Worm (Caenorhabditis elegans) whole organism, L2 larva: Measurements from ENCODE around the gene W04G3.7.

Source experiments
- C34F6.9 ChIP-seq: fragments of 150-350 bp; optimal IDR thresholded peaks from 2 replicates; lab custom pipeline; 2014; ENCODE audit warnings: missing biosample characterization, missing genetic modification characterization
- R02D3.7 ChIP-seq: fragments of 150-350 bp; optimal IDR thresholded peaks from 2 replicates; lab custom pipeline; 2014; ENCODE audit warnings: missing biosample characterization, missing genetic modification characterization
- Y55F3AM.14 ChIP-seq: fragments of 200-800 bp; sonication (Bioruptor generic); optimal IDR thresholded peaks from 2 replicates; lab custom pipeline; 2018; ENCODE audit warnings: mild to moderate bottlenecking, missing genetic modification characterization, missing compliant biosample characterization
- ZK546.5 ChIP-seq: sonication (generic microtip); optimal IDR thresholded peaks from 2 replicates; lab custom pipeline; 2017; ENCODE audit warnings: missing biosample characterization, missing genetic modification characterization
- alr-1 ChIP-seq: fragments of 150-350 bp; optimal IDR thresholded peaks from 2 replicates; lab custom pipeline; 2014; ENCODE audit warnings: missing biosample characterization, missing genetic modification characterization
- ama-1 ChIP-seq: fragments of 150-350 bp; optimal IDR thresholded peaks from 2 replicates; lab custom pipeline; 2018; ENCODE audit warnings: inconsistent platforms
- blmp-1 ChIP-seq: sonication (generic microtip); optimal IDR thresholded peaks from 2 replicates; lab custom pipeline; 2017; ENCODE audit warnings: missing genetic modification characterization, mild to moderate bottlenecking, missing compliant biosample characterization, antibody characterized with exemption, moderate library complexity; ENCODE audit not compliant: insufficient read depth
- ceh-16 ChIP-seq: fragments of 150-350 bp; optimal IDR thresholded peaks from 2 replicates; lab custom pipeline; 2014; ENCODE audit warnings: missing biosample characterization, missing genetic modification characterization
- ceh-82 ChIP-seq: fragments of 150-350 bp; optimal IDR thresholded peaks from 2 replicates; lab custom pipeline; 2014; ENCODE audit warnings: missing biosample characterization, missing genetic modification characterization
- dmd-4 ChIP-seq: sonication (generic microtip); optimal IDR thresholded peaks from 2 replicates; lab custom pipeline; 2017; ENCODE audit warnings: missing biosample characterization, missing genetic modification characterization
- egl-27 ChIP-seq: sonication (generic microtip); optimal IDR thresholded peaks from 3 replicates; lab custom pipeline; 2017; ENCODE audit warnings: missing biosample characterization, missing genetic modification reagents, missing genetic modification characterization
- elt-1 ChIP-seq: fragments of 150-350 bp; optimal IDR thresholded peaks from 2 replicates; lab custom pipeline; 2014; ENCODE audit warnings: missing biosample characterization, missing genetic modification characterization
- elt-3 ChIP-seq: sonication (generic microtip); optimal IDR thresholded peaks from 2 replicates; lab custom pipeline; 2017; ENCODE audit warnings: missing biosample characterization, missing genetic modification characterization
- fos-1 ChIP-seq: fragments of 150-350 bp; optimal IDR thresholded peaks from 2 replicates; lab custom pipeline; 2014; ENCODE audit warnings: missing biosample characterization, missing genetic modification characterization
- lin-11 ChIP-seq: fragments of 150-350 bp; sonication (generic microtip); optimal IDR thresholded peaks from 2 replicates; lab custom pipeline; 2014; ENCODE audit warnings: missing biosample characterization, missing genetic modification characterization, inconsistent platforms, mixed read lengths
- lin-13 ChIP-seq: fragments of 150-350 bp; optimal IDR thresholded peaks from 2 replicates; lab custom pipeline; 2014; ENCODE audit warnings: missing biosample characterization, missing genetic modification reagents, missing genetic modification characterization
- lin-39 ChIP-seq: fragments of 150-350 bp; optimal IDR thresholded peaks from 2 replicates; lab custom pipeline; 2014; ENCODE audit warnings: missing biosample characterization, missing genetic modification reagents, missing genetic modification characterization
- lsy-2 ChIP-seq, 2 experiments: fragments of 150-350 bp in 1 of 2; sonication (generic microtip) in 1 of 2; optimal IDR thresholded peaks; 2 replicates each; lab custom pipeline; 2014 to 2017; ENCODE audit warnings: missing biosample characterization in 2 of 2, missing genetic modification characterization in 2 of 2
- nhr-10 ChIP-seq: sonication (generic microtip); optimal IDR thresholded peaks from 2 replicates; lab custom pipeline; 2017; ENCODE audit warnings: missing biosample characterization, missing genetic modification characterization
- nhr-11 ChIP-seq: fragments of 150-350 bp; optimal IDR thresholded peaks from 2 replicates; lab custom pipeline; 2014; ENCODE audit warnings: missing biosample characterization, missing genetic modification characterization
- nhr-129 ChIP-seq: fragments of 150-350 bp; optimal IDR thresholded peaks from 2 replicates; lab custom pipeline; 2014; ENCODE audit warnings: missing biosample characterization, missing genetic modification characterization
- nhr-23 ChIP-seq: fragments of 150-350 bp; optimal IDR thresholded peaks from 2 replicates; lab custom pipeline; 2014; ENCODE audit warnings: missing biosample characterization, missing genetic modification reagents, missing genetic modification characterization
- nhr-237 ChIP-seq: fragments of 150-350 bp; optimal IDR thresholded peaks from 2 replicates; lab custom pipeline; 2014; ENCODE audit warnings: missing biosample characterization, missing genetic modification characterization
- nhr-25 ChIP-seq: fragments of 150-350 bp; sonication (generic microtip); optimal IDR thresholded peaks from 3 replicates; lab custom pipeline; 2014; ENCODE audit warnings: missing biosample characterization, missing genetic modification characterization
- nhr-6 ChIP-seq: fragments of 150-350 bp; optimal IDR thresholded peaks from 2 replicates; lab custom pipeline; 2014; ENCODE audit warnings: missing biosample characterization, missing genetic modification characterization
- nhr-77 ChIP-seq: fragments of 150-350 bp; optimal IDR thresholded peaks from 2 replicates; lab custom pipeline; 2014; ENCODE audit warnings: missing biosample characterization, missing genetic modification characterization
- sem-4 ChIP-seq: fragments of 150-350 bp; optimal IDR thresholded peaks from 2 replicates; lab custom pipeline; 2014; ENCODE audit warnings: missing biosample characterization, missing genetic modification reagents, missing genetic modification characterization
- sma-3 ChIP-seq: sonication (generic microtip); optimal IDR thresholded peaks from 2 replicates; lab custom pipeline; 2016; ENCODE audit warnings: missing genetic modification reagents, missing genetic modification characterization, missing compliant biosample characterization
- sma-9 ChIP-seq, 2 experiments: fragments of 150-350 bp in 1 of 2; sonication (generic microtip) in 1 of 2; optimal IDR thresholded peaks; 2 replicates each; lab custom pipeline; 2014 to 2016; ENCODE audit warnings: missing genetic modification characterization in 2 of 2, mild to moderate bottlenecking in 1 of 2, missing biosample characterization in 1 of 2, missing compliant biosample characterization in 1 of 2, missing genetic modification reagents in 1 of 2, moderate library complexity in 1 of 2
- snpc-4 ChIP-seq: fragments of 150-350 bp; optimal IDR thresholded peaks from 2 replicates; lab custom pipeline; 2014; ENCODE audit warnings: missing biosample characterization, missing genetic modification characterization
- unc-55 ChIP-seq: fragments of 150-350 bp; sonication (generic microtip); optimal IDR thresholded peaks from 3 replicates; lab custom pipeline; 2014; ENCODE audit warnings: missing biosample characterization, missing genetic modification reagents, missing genetic modification characterization
- unc-62 ChIP-seq: fragments of 150-350 bp; optimal IDR thresholded peaks from 2 replicates; lab custom pipeline; 2014; ENCODE audit warnings: missing biosample characterization, missing genetic modification reagents, missing genetic modification characterization
- ztf-11 ChIP-seq: sonication (generic microtip); optimal IDR thresholded peaks from 2 replicates; lab custom pipeline; 2017; ENCODE audit warnings: missing biosample characterization, missing genetic modification characterization

W04G3.7 gene

ce11 chrX:11085162-11085561 lies at the start of gene W04G3.7:
Gene W04G3.7, minus strand, starts transcription at chrX:11085262.
- TF ChIP-seq sma-9 (GFP tag; optimal IDR thresholded peaks at IDR 0.05; lab: Kevin White, UChicago) (no peak), sma-9 (tag; optimal IDR thresholded peaks at IDR 0.05; lab: Kevin White, UChicago) (no peak), nhr-237 (no peak), nhr-11 (tag; lab: Kevin White, UChicago) (no peak), nhr-6 (tag; lab: Kevin White, UChicago) (no peak), snpc-4 (tag; lab: Kevin White, UChicago) (no peak)

- TF ChIP-seq lin-13 (GFP tag; lab: Kevin White, UChicago) (no peak), fos-1 (tag; lab: Kevin White, UChicago) (peak; percentile 26)
Observed at ce11 chrX:11132260-11132659, 47.2 kb upstream of the W04G3.7 start.

ce11 chrX:11126259-11126658 lies 41.2 kb upstream of the W04G3.7 start:
- TF ChIP-seq nhr-6 (tag; lab: Kevin White, UChicago) (no peak), C34F6.9 (tag; lab: Kevin White, UChicago) (no peak), Y55F3AM.14 (GFP tag; lab: Kevin White, UChicago) (no peak), blmp-1 (tag; lab: Kevin White, UChicago) (no peak), ceh-82 (tag; lab: Kevin White, UChicago) (no peak)

ce11 chrX:11125520-11125919 lies 40.5 kb upstream of the W04G3.7 start, which contains the start of gene alr-1:
Gene alr-1, minus strand, starts transcription at chrX:11125620.
- no peak for TF ChIP-seq alr-1 (tag; lab: Kevin White, UChicago)
- no peak for TF ChIP-seq ceh-16 (tag; lab: Kevin White, UChicago)
- TF ChIP-seq nhr-129 (tag; lab: Kevin White, UChicago) = no peak
- TF ChIP-seq nhr-23 (tag; lab: Kevin White, UChicago) = no peak
- no peak for TF ChIP-seq elt-3
- no peak for TF ChIP-seq unc-55 (GFP tag; lab: Kevin White, UChicago)
- no peak for TF ChIP-seq ZK546.5
- no peak for TF ChIP-seq unc-62 (GFP tag; lab: Kevin White, UChicago)
- no peak for TF ChIP-seq nhr-25 (tag; lab: Kevin White, UChicago)
- no peak for TF ChIP-seq sma-9 (GFP tag; optimal IDR thresholded peaks at IDR 0.05; lab: Kevin White, UChicago)
- TF ChIP-seq sma-9 (tag; optimal IDR thresholded peaks at IDR 0.05; lab: Kevin White, UChicago) = no peak
- TF ChIP-seq sma-3 (GFP tag; lab: Kevin White, UChicago) = no peak
- no peak for TF ChIP-seq egl-27 (tag; lab: Kevin White, UChicago)
- TF ChIP-seq nhr-77 = no peak
- no peak for TF ChIP-seq C34F6.9 (tag; lab: Kevin White, UChicago)
- no peak for TF ChIP-seq blmp-1 (tag; lab: Kevin White, UChicago)
- TF ChIP-seq ztf-11 = no peak

ce11 chrX:11123998-11124397 lies 38.9 kb upstream of the W04G3.7 start:
- no peak for TF ChIP-seq R02D3.7 (tag; lab: Kevin White, UChicago)
- TF ChIP-seq nhr-10 (tag; lab: Kevin White, UChicago) = no peak
- TF ChIP-seq lin-11 (tag; lab: Kevin White, UChicago) = no peak
- TF ChIP-seq ZK546.5 = no peak
- TF ChIP-seq sem-4 (tag; lab: Kevin White, UChicago) = no peak
- no peak for TF ChIP-seq sma-3 (GFP tag; lab: Kevin White, UChicago)
- no peak for TF ChIP-seq nhr-77
- TF ChIP-seq lin-39 (tag; lab: Kevin White, UChicago) = no peak
- TF ChIP-seq dmd-4 (tag; lab: Kevin White, UChicago) = no peak
- no peak for TF ChIP-seq ceh-82 (tag; lab: Kevin White, UChicago)
- no peak for TF ChIP-seq elt-1 (tag; lab: Kevin White, UChicago)
- no peak for TF ChIP-seq ama-1 (lab: Kevin White, UChicago)
- TF ChIP-seq lin-13 (GFP tag; lab: Kevin White, UChicago) = no peak
- TF ChIP-seq nhr-25 (tag; lab: Kevin White, UChicago) = no peak
- no peak for TF ChIP-seq lsy-2 (tag; optimal IDR thresholded peaks at IDR 0.05; lab: Kevin White, UChicago)
- TF ChIP-seq sma-9 (GFP tag; optimal IDR thresholded peaks at IDR 0.05; lab: Kevin White, UChicago) = no peak
- no peak for TF ChIP-seq sma-9 (tag; optimal IDR thresholded peaks at IDR 0.05; lab: Kevin White, UChicago)
- TF ChIP-seq alr-1 (tag; lab: Kevin White, UChicago) = no peak
- TF ChIP-seq, all 48 proteins: peak for 0
